Worm (Caenorhabditis elegans): ENCODE data around the gene C16D2.3.

Gene C16D2.3

ce11 chrII:9143795-9144194 lies 5.9 kb downstream of the C16D2.3 start:
- TF ChIP-seq pha-4 (tag; optimal IDR thresholded peaks at IDR 0.05): no peak
- TF ChIP-seq ZK546.5 (tag; optimal IDR thresholded peaks at IDR 0.05): no peak

- no peak for TF ChIP-seq lsy-12 (tag; optimal IDR thresholded peaks at IDR 0.05)
- no peak for TF ChIP-seq jun-1 (tag; optimal IDR thresholded peaks at IDR 0.05)
- TF ChIP-seq pqm-1 (tag; optimal IDR thresholded peaks at IDR 0.05): no peak
- TF ChIP-seq ztf-11 (tag; optimal IDR thresholded peaks at IDR 0.05): no peak
- no peak for TF ChIP-seq skn-1 (tag; optimal IDR thresholded peaks at IDR 0.05)
- no peak for TF ChIP-seq zag-1 (tag; optimal IDR thresholded peaks at IDR 0.05)
- TF ChIP-seq daf-12 (tag; optimal IDR thresholded peaks at IDR 0.05): no peak
- TF ChIP-seq mml-1 (tag; optimal IDR thresholded peaks at IDR 0.05): no peak
- TF ChIP-seq nfya-1 (tag; optimal IDR thresholded peaks at IDR 0.05; ENCODE audit: insufficient read depth): no peak
- no peak for TF ChIP-seq ceh-28 (tag; optimal IDR thresholded peaks at IDR 0.05)
- no peak for TF ChIP-seq nhr-11 (tag; optimal IDR thresholded peaks at IDR 0.05)
- no peak for TF ChIP-seq elt-2 (tag; optimal IDR thresholded peaks at IDR 0.05)
- no peak for TF ChIP-seq pha-4 (tag; optimal IDR thresholded peaks at IDR 0.05)
- TF ChIP-seq nhr-237 (tag; optimal IDR thresholded peaks at IDR 0.05): no peak
- TF ChIP-seq ceh-9 (tag; optimal IDR thresholded peaks at IDR 0.05): no peak
- no peak for TF ChIP-seq sea-2 (GFP tag; optimal IDR thresholded peaks at IDR 0.05)
- TF ChIP-seq lin-39 (tag; optimal IDR thresholded peaks at IDR 0.05): no peak
These were observed 6.5 kb downstream of the C16D2.3 start for ce11 chrII:9144366-9144765.

ce11 chrII:9145961-9146360 lies 8.1 kb downstream of the C16D2.3 start, which contains the start of gene W07A12.4:
TSS of gene W07A12.4 (plus strand) at chrII:9146261.
- no peak for TF ChIP-seq sea-2 (GFP tag; optimal IDR thresholded peaks at IDR 0.05)
- no peak for TF ChIP-seq elt-3 (tag; optimal IDR thresholded peaks at IDR 0.05)
- TF ChIP-seq jun-1 (tag; optimal IDR thresholded peaks at IDR 0.05): no peak
- TF ChIP-seq elt-1 (tag; optimal IDR thresholded peaks at IDR 0.05): no peak
- TF ChIP-seq ceh-28 (tag; optimal IDR thresholded peaks at IDR 0.05): no peak
- no peak for TF ChIP-seq ama-1 (optimal IDR thresholded peaks at IDR 0.05)
- no peak for TF ChIP-seq lsy-12 (tag; optimal IDR thresholded peaks at IDR 0.05)
- no peak for TF ChIP-seq nhr-11 (tag; optimal IDR thresholded peaks at IDR 0.05)
- TF ChIP-seq fkh-2 (tag; optimal IDR thresholded peaks at IDR 0.05): no peak
- TF ChIP-seq skn-1 (tag; optimal IDR thresholded peaks at IDR 0.05): no peak
- no peak for TF ChIP-seq tbx-2 (tag; optimal IDR thresholded peaks at IDR 0.05)
- TF ChIP-seq daf-12 (tag; optimal IDR thresholded peaks at IDR 0.05): no peak
- no peak for TF ChIP-seq hmg-11 (tag; optimal IDR thresholded peaks at IDR 0.05)
- TF ChIP-seq aly-2 (tag; optimal IDR thresholded peaks at IDR 0.05): no peak
- no peak for TF ChIP-seq nhr-77 (tag; optimal IDR thresholded peaks at IDR 0.05)
- TF ChIP-seq nhr-76 (tag; optimal IDR thresholded peaks at IDR 0.05): no peak
- no peak for TF ChIP-seq nfya-1 (tag; optimal IDR thresholded peaks at IDR 0.05; ENCODE audit: insufficient read depth)
- TF ChIP-seq nhr-237 (tag; optimal IDR thresholded peaks at IDR 0.05): no peak
- TF ChIP-seq zag-1 (tag; optimal IDR thresholded peaks at IDR 0.05): no peak
- no peak for TF ChIP-seq egl-5 (tag; optimal IDR thresholded peaks at IDR 0.05)

- TF ChIP-seq fos-1 (tag; optimal IDR thresholded peaks at IDR 0.05) (no peak), fkh-10 (GFP tag; optimal IDR thresholded peaks at IDR 0.05) (no peak), aly-2 (tag; optimal IDR thresholded peaks at IDR 0.05) (no peak), nhr-12 (tag; optimal IDR thresholded peaks at IDR 0.05) (no peak), nhr-76 (tag; optimal IDR thresholded peaks at IDR 0.05) (no peak)
These were observed 10.2 kb downstream of the C16D2.3 start for ce11 chrII:9148079-9148478.

- TF ChIP-seq nhr-23 (tag; optimal IDR thresholded peaks at IDR 0.05) (no peak), tbx-2 (tag; optimal IDR thresholded peaks at IDR 0.05) (no peak), nhr-11 (tag; optimal IDR thresholded peaks at IDR 0.05) (no peak), fkh-10 (GFP tag; optimal IDR thresholded peaks at IDR 0.05) (no peak), elt-3 (tag; optimal IDR thresholded peaks at IDR 0.05) (no peak), aly-2 (tag; optimal IDR thresholded peaks at IDR 0.05) (no peak), snpc-4 (tag; optimal IDR thresholded peaks at IDR 0.05) (no peak), fos-1 (tag; optimal IDR thresholded peaks at IDR 0.05) (no peak), pha-4 (tag; optimal IDR thresholded peaks at IDR 0.05) (no peak), unc-39 (tag; optimal IDR thresholded peaks at IDR 0.05) (no peak), hmg-11 (tag; optimal IDR thresholded peaks at IDR 0.05) (no peak), nhr-12 (tag; optimal IDR thresholded peaks at IDR 0.05) (no peak), ama-1 (optimal IDR thresholded peaks at IDR 0.05) (no peak), ztf-4 (tag; optimal IDR thresholded peaks at IDR 0.05) (no peak), ZK546.5 (tag; optimal IDR thresholded peaks at IDR 0.05) (no peak)
These were observed 14.3 kb downstream of the C16D2.3 start, which contains the start of gene col-78 for ce11 chrII:9152231-9152630. TSS of gene col-78 (plus strand) at chrII:9152531.
